Worm (Caenorhabditis elegans) whole organism, L4 larva: Measurements from ENCODE around the gene lrpc-1.

Experiments used
- D1046.2 ChIP-seq: fragments of 200-800 bp; sonication (Bioruptor generic); IDR thresholded peaks from 2 replicates; pipeline ENCODE4 v1.3.6; 2022; ENCODE audit warnings: missing genetic modification characterization, missing compliant biosample characterization
- F10B5.3 ChIP-seq: sonication (generic microtip); optimal IDR thresholded peaks from 2 replicates; lab custom pipeline; 2016; ENCODE audit warnings: mild to moderate bottlenecking, missing genetic modification characterization, missing compliant biosample characterization
- F26F4.8 ChIP-seq: fragments of 200-800 bp; sonication (Bioruptor generic); conservative IDR thresholded peaks from 2 replicates; pipeline ENCODE4 v1.3.6; 2022; ENCODE audit warnings: missing genetic modification characterization, missing compliant biosample characterization
- F44E2.7 ChIP-seq: fragments of 200-800 bp; sonication (Bioruptor generic); IDR thresholded peaks from 2 replicates; pipeline ENCODE4 v2.1.2; 2022; ENCODE audit warnings: missing genetic modification characterization, missing compliant biosample characterization
- T26A8.4 ChIP-seq: fragments of 200-800 bp; sonication (Bioruptor generic); IDR thresholded peaks from 2 replicates; pipeline ENCODE4 v1.3.6; 2022; ENCODE audit warnings: missing genetic modification characterization, missing compliant biosample characterization
- Y105C5A.15 ChIP-seq: fragments of 200-800 bp; sonication (Bioruptor generic); IDR thresholded peaks from 2 replicates; pipeline ENCODE4 v1.3.6; 2022; ENCODE audit warnings: missing genetic modification characterization, missing compliant biosample characterization
- ZK337.2 ChIP-seq: fragments of 200-800 bp; sonication (Bioruptor generic); IDR thresholded peaks from 2 replicates; pipeline ENCODE4 v1.3.6; 2022; ENCODE audit warnings: missing genetic modification reagents, missing genetic modification characterization, missing compliant biosample characterization
- ama-1 ChIP-seq: fragments of 150-350 bp; optimal IDR thresholded peaks from 2 replicates; lab custom pipeline; 2014; ENCODE audit warnings: inconsistent platforms, mixed read lengths
- ceh-28 ChIP-seq: fragments of 150-350 bp; optimal IDR thresholded peaks from 2 replicates; lab custom pipeline; 2014; ENCODE audit warnings: missing biosample characterization, missing genetic modification reagents, missing genetic modification characterization
- ceh-44 ChIP-seq: fragments of 200-800 bp; sonication (Bioruptor generic); IDR thresholded peaks from 2 replicates; pipeline ENCODE4 v1.3.6; 2022; ENCODE audit warnings: missing genetic modification reagents, missing genetic modification characterization, missing compliant biosample characterization
- ceh-62 ChIP-seq: sonication (generic microtip); optimal IDR thresholded peaks from 2 replicates; lab custom pipeline; 2017; ENCODE audit warnings: missing biosample characterization, missing genetic modification characterization
- daf-12 ChIP-seq: fragments of 150-350 bp; optimal IDR thresholded peaks from 2 replicates; lab custom pipeline; 2014; ENCODE audit warnings: missing biosample characterization, missing genetic modification reagents, missing genetic modification characterization
- daf-16 ChIP-seq, 3 experiments: sonication (generic microtip); optimal IDR thresholded peaks; 2 replicates each; lab custom pipeline; 2016 to 2017; ENCODE audit warnings: missing genetic modification characterization in 3 of 3, missing genetic modification reagents in 3 of 3, mild to moderate bottlenecking in 2 of 3, missing compliant biosample characterization in 2 of 3, missing biosample characterization in 1 of 3, moderate library complexity in 1 of 3
- dpl-1 ChIP-seq: fragments of 150-350 bp; optimal IDR thresholded peaks from 2 replicates; lab custom pipeline; 2014; ENCODE audit warnings: missing biosample characterization, missing genetic modification reagents, missing genetic modification characterization
- dve-1 ChIP-seq: sonication (generic microtip); optimal IDR thresholded peaks from 2 replicates; lab custom pipeline; 2017; ENCODE audit warnings: antibody characterized with exemption, mild to moderate bottlenecking, missing genetic modification characterization, missing compliant biosample characterization; ENCODE audit not compliant: insufficient read depth
- egl-27 ChIP-seq: sonication (generic microtip); optimal IDR thresholded peaks from 3 replicates; lab custom pipeline; 2017; ENCODE audit warnings: missing biosample characterization, missing genetic modification reagents, missing genetic modification characterization
- fos-1 ChIP-seq: fragments of 150-350 bp; optimal IDR thresholded peaks from 2 replicates; lab custom pipeline; 2014; ENCODE audit warnings: missing biosample characterization, missing genetic modification characterization
- gei-8 ChIP-seq: fragments of 200-800 bp; sonication (Bioruptor generic); optimal IDR thresholded peaks from 2 replicates; lab custom pipeline; 2018; ENCODE audit warnings: mild to moderate bottlenecking, missing genetic modification characterization, missing compliant biosample characterization
- hlh-30 ChIP-seq: sonication (generic microtip); optimal IDR thresholded peaks from 2 replicates; lab custom pipeline; 2017; ENCODE audit warnings: antibody characterized with exemption, mild to moderate bottlenecking, missing genetic modification characterization, missing compliant biosample characterization; ENCODE audit not compliant: insufficient read depth
- hmg-1.1 ChIP-seq: fragments of 200-800 bp; sonication (Bioruptor generic); IDR thresholded peaks from 2 replicates; pipeline ENCODE4 v1.3.6; 2022; ENCODE audit warnings: missing genetic modification reagents, missing genetic modification characterization, missing compliant biosample characterization
- lim-7 ChIP-seq: fragments of 200-800 bp; sonication (Bioruptor generic); IDR thresholded peaks from 2 replicates; pipeline ENCODE4 v1.3.6; 2022; ENCODE audit warnings: missing genetic modification characterization, missing compliant biosample characterization
- lin-13 ChIP-seq: fragments of 150-350 bp; optimal IDR thresholded peaks from 2 replicates; lab custom pipeline; 2014; ENCODE audit warnings: missing biosample characterization, missing genetic modification reagents, missing genetic modification characterization
- lin-15B ChIP-seq: fragments of 150-350 bp; sonication (generic microtip); optimal IDR thresholded peaks from 3 replicates; lab custom pipeline; 2014; ENCODE audit warnings: missing biosample characterization, missing genetic modification characterization
- lin-38 ChIP-seq: fragments of 200-800 bp; sonication (Bioruptor generic); IDR thresholded peaks from 2 replicates; pipeline ENCODE4 v1.3.6; 2022; ENCODE audit warnings: missing genetic modification reagents, missing genetic modification characterization, missing compliant biosample characterization
- lin-39 ChIP-seq: fragments of 150-350 bp; optimal IDR thresholded peaks from 2 replicates; lab custom pipeline; 2014; ENCODE audit warnings: missing biosample characterization, missing genetic modification reagents, missing genetic modification characterization
- madf-9 ChIP-seq: fragments of 200-800 bp; sonication (Bioruptor generic); conservative IDR thresholded peaks from 2 replicates; pipeline ENCODE4 v1.3.6; 2022; ENCODE audit warnings: missing genetic modification reagents, missing genetic modification characterization, missing compliant biosample characterization
- mdl-1 ChIP-seq, 2 experiments: fragments of 150-350 bp in 1 of 2; sonication (generic microtip) in 1 of 2; optimal IDR thresholded peaks; 2 replicates each; lab custom pipeline; 2014 to 2017; ENCODE audit warnings: missing biosample characterization in 2 of 2, missing genetic modification characterization in 2 of 2
- mep-1 ChIP-seq: fragments of 150-350 bp; sonication (generic microtip); optimal IDR thresholded peaks from 3 replicates; lab custom pipeline; 2014; ENCODE audit warnings: missing biosample characterization, missing genetic modification characterization
- mxl-2 ChIP-seq: fragments of 200-800 bp; sonication (Bioruptor generic); conservative IDR thresholded peaks from 2 replicates; pipeline ENCODE4 v1.3.6; 2022; ENCODE audit warnings: missing genetic modification reagents, missing genetic modification characterization, missing compliant biosample characterization
- nhr-102 ChIP-seq: sonication (generic microtip); optimal IDR thresholded peaks from 2 replicates; lab custom pipeline; 2016; ENCODE audit warnings: mild to moderate bottlenecking, missing genetic modification characterization, moderate library complexity, missing compliant biosample characterization
- nhr-11 ChIP-seq: fragments of 150-350 bp; optimal IDR thresholded peaks from 2 replicates; lab custom pipeline; 2014; ENCODE audit warnings: missing biosample characterization, missing genetic modification characterization
- nhr-111 ChIP-seq: fragments of 200-800 bp; sonication (Bioruptor generic); optimal IDR thresholded peaks from 2 replicates; lab custom pipeline; 2018; ENCODE audit warnings: mild to moderate bottlenecking, missing genetic modification characterization, missing compliant biosample characterization
- nhr-237 ChIP-seq: sonication (generic microtip); optimal IDR thresholded peaks from 2 replicates; lab custom pipeline; 2017; ENCODE audit warnings: missing biosample characterization, missing genetic modification characterization
- nhr-41 ChIP-seq: fragments of 200-800 bp; sonication (Bioruptor generic); IDR thresholded peaks from 2 replicates; pipeline ENCODE4 v1.3.6; 2022; ENCODE audit warnings: missing genetic modification reagents, missing genetic modification characterization, missing compliant biosample characterization
- nhr-77 ChIP-seq: fragments of 150-350 bp; optimal IDR thresholded peaks from 2 replicates; lab custom pipeline; 2014; ENCODE audit warnings: missing biosample characterization, missing genetic modification characterization
- pqm-1 ChIP-seq: sonication (generic microtip); optimal IDR thresholded peaks from 2 replicates; lab custom pipeline; 2017; ENCODE audit warnings: missing biosample characterization, missing genetic modification characterization
- sdz-12 ChIP-seq: fragments of 200-800 bp; sonication (Bioruptor generic); optimal IDR thresholded peaks from 2 replicates; lab custom pipeline; 2018; ENCODE audit warnings: mild to moderate bottlenecking, missing genetic modification characterization, missing compliant biosample characterization
- snpc-1.2 ChIP-seq: fragments of 200-800 bp; sonication (Bioruptor generic); IDR thresholded peaks from 2 replicates; pipeline ENCODE4 v1.3.6; 2022; ENCODE audit warnings: missing genetic modification reagents, missing genetic modification characterization, missing compliant biosample characterization
- snpc-4 ChIP-seq: fragments of 150-350 bp; optimal IDR thresholded peaks from 2 replicates; lab custom pipeline; 2014; ENCODE audit warnings: missing biosample characterization, missing genetic modification characterization
- tag-97 ChIP-seq: fragments of 200-800 bp; sonication (Bioruptor generic); IDR thresholded peaks from 2 replicates; pipeline ENCODE4 v1.3.6; 2022; ENCODE audit warnings: missing genetic modification characterization, missing compliant biosample characterization
- unc-130 ChIP-seq: sonication (generic microtip); optimal IDR thresholded peaks from 2 replicates; lab custom pipeline; 2016; ENCODE audit warnings: missing genetic modification reagents, missing genetic modification characterization, missing compliant biosample characterization
- unc-39 ChIP-seq: sonication (generic microtip); optimal IDR thresholded peaks from 2 replicates; lab custom pipeline; 2017; ENCODE audit warnings: missing biosample characterization, missing genetic modification characterization
- vab-7 ChIP-seq: fragments of 200-800 bp; sonication (Bioruptor generic); IDR thresholded peaks from 2 replicates; pipeline ENCODE4 v1.3.6; 2022; ENCODE audit warnings: missing genetic modification reagents, missing genetic modification characterization, missing compliant biosample characterization
- zip-11 ChIP-seq: fragments of 200-800 bp; sonication (Bioruptor generic); IDR thresholded peaks from 2 replicates; pipeline ENCODE4 v1.3.6; 2022; ENCODE audit warnings: missing genetic modification characterization, missing compliant biosample characterization
- zip-2 ChIP-seq: fragments of 150-350 bp; optimal IDR thresholded peaks from 2 replicates; lab custom pipeline; 2014; ENCODE audit warnings: missing biosample characterization, missing genetic modification characterization
- ztf-11 ChIP-seq: fragments of 150-350 bp; optimal IDR thresholded peaks from 2 replicates; lab custom pipeline; 2014; ENCODE audit warnings: missing biosample characterization, missing genetic modification characterization

lrpc-1 gene

DNA sequence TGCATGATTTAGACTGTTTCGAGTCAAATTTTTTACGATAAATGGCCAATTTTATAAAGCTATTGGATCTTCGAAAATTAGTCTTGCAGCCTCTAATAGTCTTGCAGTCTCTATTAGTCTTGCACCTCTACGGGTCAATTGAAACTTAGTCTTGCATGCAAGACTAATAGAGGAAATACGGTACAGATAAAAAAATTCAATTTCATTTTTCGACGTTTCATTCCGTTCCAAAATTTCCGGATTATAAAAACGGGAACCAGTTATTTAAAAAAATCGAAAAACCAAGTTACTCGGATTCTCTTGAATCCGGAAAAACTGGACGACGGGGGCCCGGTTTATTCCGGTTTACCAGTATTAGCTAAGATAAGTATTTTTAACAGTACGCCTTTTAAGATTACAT, 8.4 kb upstream of the lrpc-1 start, which contains the start of gene M03E7.1:
TSS of gene M03E7.1 (plus strand) at position 301 of the 400 bp plus-strand sequence.
- no peak for TF ChIP-seq D1046.2 (GFP tag; lab: Robert Waterston, UW)
- no peak for TF ChIP-seq ztf-11 (tag; lab: Kevin White, UChicago)
- TF ChIP-seq lin-39 (tag; lab: Kevin White, UChicago) = no peak
- no peak for TF ChIP-seq mep-1 (tag; lab: Kevin White, UChicago)
- no peak for TF ChIP-seq snpc-1.2
- TF ChIP-seq ceh-62 (tag; lab: Kevin White, UChicago) = no peak
- no peak for TF ChIP-seq nhr-77 (tag; lab: Kevin White, UChicago)
- TF ChIP-seq ceh-28 (tag; lab: Kevin White, UChicago) = no peak
- no peak for TF ChIP-seq nhr-111
- TF ChIP-seq madf-9 (GFP tag; lab: Robert Waterston, UW) = no peak
- TF ChIP-seq, all 104 proteins: peak for 0

DNA sequence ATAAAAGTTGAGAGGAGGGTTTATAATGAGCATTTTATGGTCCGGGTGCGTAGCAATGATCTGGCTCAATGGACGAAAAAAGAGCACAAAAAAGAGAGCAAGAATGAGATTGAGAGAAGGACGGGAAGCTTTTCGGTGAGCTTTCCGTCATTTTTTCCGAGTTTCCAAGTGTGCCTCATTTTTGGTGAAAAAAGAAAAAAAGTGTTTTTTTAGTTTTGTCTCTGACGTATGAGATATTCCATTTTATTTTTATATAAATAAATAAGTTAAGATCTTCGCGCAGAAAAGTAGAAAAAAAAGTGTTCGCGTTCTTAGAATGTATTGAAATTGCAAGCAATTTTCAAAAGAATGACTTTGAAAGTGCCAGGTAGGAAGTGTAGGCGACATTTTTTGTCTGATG, 7.0 kb upstream of the lrpc-1 start, which contains the start of gene memb-2:
TSS of gene memb-2 (minus strand) at position 101 of the 400 bp plus-strand sequence.
- TF ChIP-seq madf-9 (GFP tag; lab: Robert Waterston, UW) (no peak), egl-27 (tag; lab: Kevin White, UChicago) (no peak), unc-39 (tag; lab: Kevin White, UChicago) (no peak), hlh-30 (no peak), nhr-102 (tag; lab: Kevin White, UChicago) (no peak), pqm-1 (tag; lab: Kevin White, UChicago) (no peak), vab-7 (GFP tag; lab: Robert Waterston, UW) (no peak), ceh-44 (GFP tag; lab: Robert Waterston, UW) (no peak), nhr-111 (no peak), Y105C5A.15 (GFP tag; lab: Robert Waterston, UW) (no peak), gei-8 (no peak), F26F4.8 (GFP tag; lab: Robert Waterston, UW) (no peak), daf-12 (tag; lab: Kevin White, UChicago) (no peak), snpc-4 (no peak), mdl-1 (tag; optimal IDR thresholded peaks at IDR 0.05; lab: Kevin White, UChicago) (no peak), tag-97 (GFP tag; lab: Robert Waterston, UW) (no peak), lin-13 (GFP tag; lab: Kevin White, UChicago) (no peak), lin-15B (no peak), ZK337.2 (GFP tag; lab: Robert Waterston, UW) (no peak)
- TF ChIP-seq, all 104 proteins: peak for 0

DNA sequence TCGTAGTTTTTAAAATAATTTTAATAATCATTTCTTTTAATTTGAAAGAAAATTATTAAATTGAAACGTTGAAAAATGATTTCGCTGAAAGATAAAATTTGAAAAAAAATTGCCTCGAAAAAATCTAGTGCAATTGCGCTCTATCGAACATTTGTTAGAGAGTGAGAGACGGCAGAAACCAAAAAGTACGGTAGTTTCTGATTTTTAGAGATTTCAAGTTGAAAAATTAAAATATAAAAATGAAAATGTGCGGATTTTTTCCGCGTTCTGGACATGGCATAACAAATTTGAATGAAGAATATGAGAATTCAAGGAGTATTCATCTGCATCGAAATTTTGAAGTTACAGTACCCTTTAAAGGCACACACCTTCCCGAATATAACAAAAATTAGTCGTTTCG, 6.4 kb upstream of the lrpc-1 start:
- TF ChIP-seq dpl-1 (GFP tag; lab: Kevin White, UChicago) (peak; percentile 21), lim-7 (GFP tag; lab: Robert Waterston, UW) (no peak), unc-130 (GFP tag; lab: Kevin White, UChicago) (peak; percentile 22), F10B5.3 (tag; lab: Kevin White, UChicago) (no peak), zip-2 (tag; lab: Kevin White, UChicago) (no peak), nhr-111 (no peak), fos-1 (tag; lab: Kevin White, UChicago) (no peak), zip-11 (GFP tag; lab: Robert Waterston, UW) (no peak), lin-38 (GFP tag; lab: Robert Waterston, UW) (peak; percentile 93), T26A8.4 (no peak), mxl-2 (no peak), F44E2.7 (GFP tag; lab: Robert Waterston, UW) (no peak)

DNA sequence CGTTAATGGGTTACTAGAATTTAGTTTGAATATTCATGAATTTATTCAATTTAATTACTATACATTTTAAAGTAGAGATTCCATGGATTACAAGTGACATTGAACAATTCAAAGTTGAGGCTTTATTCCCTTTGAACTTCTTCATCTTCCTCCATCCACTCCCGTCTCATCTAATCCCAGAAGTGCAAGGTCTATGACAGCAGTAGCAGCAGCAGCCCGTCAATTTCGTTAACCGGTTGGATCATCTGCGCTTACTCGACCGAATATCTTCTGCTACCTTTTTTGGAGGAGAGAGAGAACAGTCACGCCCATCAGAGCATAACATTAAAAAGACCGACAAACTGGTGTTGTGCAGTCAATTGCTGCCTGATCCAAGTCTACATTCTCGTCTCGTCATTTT, 4.3 kb upstream of the lrpc-1 start, which contains the start of gene M03E7.2:
TSS of gene M03E7.2 (plus strand) at position 301 of the 400 bp plus-strand sequence.
- TF ChIP-seq D1046.2 (GFP tag; lab: Robert Waterston, UW) (no peak), sdz-12 (GFP tag; lab: Kevin White, UChicago) (no peak), nhr-11 (tag; lab: Kevin White, UChicago) (no peak), ama-1 (no peak), daf-16 (GFP tag; optimal IDR thresholded peaks at IDR 0.05; lab: Kevin White, UChicago) (no peak), daf-16 (tag; optimal IDR thresholded peaks at IDR 0.05; lab: Kevin White, UChicago) (no peak), lin-13 (GFP tag; lab: Kevin White, UChicago) (no peak), dve-1 (no peak), nhr-41 (GFP tag; lab: Robert Waterston, UW) (no peak), nhr-237 (no peak), zip-2 (tag; lab: Kevin White, UChicago) (no peak), vab-7 (GFP tag; lab: Robert Waterston, UW) (no peak), hmg-1.1 (GFP tag; lab: Robert Waterston, UW) (no peak)
